Worm (Caenorhabditis elegans) whole organism, young adult: Measurements from ENCODE around the gene T01C3.11.

ENCODE experiments used
- B0261.1 ChIP-seq: sonication (generic microtip); optimal IDR thresholded peaks from 2 replicates; lab custom pipeline; 2016; ENCODE audit warnings: mild to moderate bottlenecking, missing genetic modification characterization, moderate library complexity, missing compliant biosample characterization
- B0336.3 ChIP-seq: fragments of 200-800 bp; sonication (Bioruptor generic); IDR thresholded peaks from 2 replicates; pipeline ENCODE4 v1.3.6; 2022; ENCODE audit warnings: missing genetic modification characterization, missing compliant biosample characterization
- C17E4.6 ChIP-seq: fragments of 200-800 bp; sonication (Bioruptor generic); IDR thresholded peaks from 2 replicates; pipeline ENCODE4 v1.3.6; 2022; ENCODE audit warnings: missing genetic modification reagents, missing genetic modification characterization, missing compliant biosample characterization
- F33H1.4 ChIP-seq: fragments of 200-800 bp; sonication (Bioruptor generic); IDR thresholded peaks from 2 replicates; pipeline ENCODE4 v1.3.6; 2022; ENCODE audit warnings: missing genetic modification reagents, missing genetic modification characterization, missing compliant biosample characterization
- F52B5.7 ChIP-seq: sonication (generic microtip); optimal IDR thresholded peaks from 2 replicates; lab custom pipeline; 2016; ENCODE audit warnings: mild to moderate bottlenecking, missing genetic modification characterization, missing compliant biosample characterization
- F55B11.4 ChIP-seq: sonication (generic microtip); optimal IDR thresholded peaks from 2 replicates; lab custom pipeline; 2016; ENCODE audit warnings: missing compliant biosample characterization, missing genetic modification characterization, borderline replicate concordance; ENCODE audit not compliant: insufficient read depth
- F57C9.4 ChIP-seq: sonication (generic microtip); optimal IDR thresholded peaks from 2 replicates; lab custom pipeline; 2017; ENCODE audit warnings: mild to moderate bottlenecking, missing genetic modification characterization, missing compliant biosample characterization
- K11D2.4 ChIP-seq: fragments of 200-800 bp; sonication (Bioruptor generic); IDR thresholded peaks from 2 replicates; pipeline ENCODE4 v1.3.6; 2022; ENCODE audit warnings: missing genetic modification reagents, missing genetic modification characterization, missing compliant biosample characterization
- K12H6.12 ChIP-seq: fragments of 200-800 bp; sonication (Bioruptor generic); optimal IDR thresholded peaks from 2 replicates; lab custom pipeline; 2018; ENCODE audit warnings: mild to moderate bottlenecking, missing genetic modification characterization, missing compliant biosample characterization
- T26A5.8 ChIP-seq: sonication (generic microtip); optimal IDR thresholded peaks from 2 replicates; lab custom pipeline; 2016; ENCODE audit warnings: missing genetic modification characterization, missing compliant biosample characterization
- Y53F4B.3 ChIP-seq: fragments of 200-800 bp; sonication (Bioruptor generic); IDR thresholded peaks from 2 replicates; pipeline ENCODE4 v1.3.6; 2022; ENCODE audit warnings: missing genetic modification reagents, missing genetic modification characterization, missing compliant biosample characterization
- aptf-2 ChIP-seq: fragments of 200-800 bp; sonication (Bioruptor generic); conservative IDR thresholded peaks from 2 replicates; pipeline ENCODE4 v1.3.6; 2022; ENCODE audit warnings: missing genetic modification reagents, missing genetic modification characterization, missing compliant biosample characterization
- attf-3 ChIP-seq: fragments of 200-800 bp; sonication (Bioruptor generic); conservative IDR thresholded peaks from 2 replicates; pipeline ENCODE4 v1.3.6; 2022; ENCODE audit warnings: missing genetic modification reagents, missing genetic modification characterization, missing compliant biosample characterization
- cebp-1 ChIP-seq, 2 experiments: fragments of 200-800 bp in 1 of 2; sonication (Bioruptor generic) in 1 of 2; sonication (generic microtip) in 1 of 2; IDR thresholded peaks in 1 of 2; optimal IDR thresholded peaks in 1 of 2; 2 replicates each; pipeline versions ENCODE4 v1.3.6 to Lab custom; 2017 to 2022; ENCODE audit warnings: missing compliant biosample characterization in 2 of 2, missing genetic modification characterization in 2 of 2, mild to moderate bottlenecking in 1 of 2, missing genetic modification reagents in 1 of 2, moderate library complexity in 1 of 2
- dpl-1 ChIP-seq: fragments of 150-350 bp; optimal IDR thresholded peaks from 2 replicates; lab custom pipeline; 2014; ENCODE audit warnings: missing biosample characterization, missing genetic modification reagents, missing genetic modification characterization
- ets-4 ChIP-seq: fragments of 200-800 bp; sonication (Bioruptor generic); optimal IDR thresholded peaks from 2 replicates; lab custom pipeline; 2018; ENCODE audit warnings: mild to moderate bottlenecking, missing genetic modification characterization, missing compliant biosample characterization
- gei-17 ChIP-seq: fragments of 200-800 bp; sonication (Bioruptor generic); optimal IDR thresholded peaks from 2 replicates; lab custom pipeline; 2018; ENCODE audit warnings: mild to moderate bottlenecking, missing genetic modification characterization, missing compliant biosample characterization
- him-1 ChIP-seq: sonication (generic microtip); optimal IDR thresholded peaks from 2 replicates; lab custom pipeline; 2016; ENCODE audit warnings: missing genotype, missing genetic modification reagents, missing genetic modification characterization, missing compliant biosample characterization
- hlh-12 ChIP-seq: sonication (generic microtip); optimal IDR thresholded peaks from 2 replicates; lab custom pipeline; 2016; ENCODE audit warnings: missing genetic modification characterization, missing compliant biosample characterization
- hmg-1.2 ChIP-seq: fragments of 200-800 bp; sonication (Bioruptor generic); IDR thresholded peaks from 2 replicates; pipeline ENCODE4 v1.3.6; 2022; ENCODE audit warnings: missing genetic modification reagents, missing genetic modification characterization, missing compliant biosample characterization
- lag-1 ChIP-seq: fragments of 200-800 bp; sonication (Bioruptor generic); IDR thresholded peaks from 2 replicates; pipeline ENCODE4 v1.3.6; 2022; ENCODE audit warnings: missing genetic modification reagents, missing genetic modification characterization, missing compliant biosample characterization
- let-526 ChIP-seq: fragments of 200-800 bp; sonication (Bioruptor generic); IDR thresholded peaks from 2 replicates; pipeline ENCODE4 v1.3.6; 2022; ENCODE audit warnings: missing genetic modification reagents, missing genetic modification characterization, missing compliant biosample characterization
- let-607 ChIP-seq, 2 experiments: fragments of 200-800 bp in 1 of 2; sonication (Bioruptor generic) in 1 of 2; sonication (generic microtip) in 1 of 2; optimal IDR thresholded peaks; 2 replicates each; lab custom pipeline; 2016 to 2018; ENCODE audit warnings: mild to moderate bottlenecking in 2 of 2, missing compliant biosample characterization in 2 of 2, missing genetic modification characterization in 2 of 2, moderate library complexity in 2 of 2, missing genotype in 1 of 2
- lin-26 ChIP-seq: fragments of 200-800 bp; sonication (Bioruptor generic); IDR thresholded peaks from 2 replicates; pipeline ENCODE4 v1.3.6; 2022; ENCODE audit warnings: missing genetic modification reagents, missing genetic modification characterization, missing compliant biosample characterization
- lin-40 ChIP-seq: sonication (generic microtip); optimal IDR thresholded peaks from 2 replicates; lab custom pipeline; 2016; ENCODE audit warnings: missing genetic modification characterization, mild to moderate bottlenecking, missing compliant biosample characterization, missing genotype, missing genetic modification reagents
- madf-8 ChIP-seq: fragments of 200-800 bp; sonication (Bioruptor generic); conservative IDR thresholded peaks from 2 replicates; pipeline ENCODE4 v1.3.6; 2022; ENCODE audit warnings: missing genetic modification reagents, missing genetic modification characterization, missing compliant biosample characterization
- mcd-1 ChIP-seq: fragments of 200-800 bp; sonication (Bioruptor generic); IDR thresholded peaks from 2 replicates; pipeline ENCODE4 v1.3.6; 2022; ENCODE audit warnings: missing genetic modification reagents, missing genetic modification characterization, missing compliant biosample characterization
- nfya-1 ChIP-seq: sonication (generic microtip); optimal IDR thresholded peaks from 2 replicates; lab custom pipeline; 2017; ENCODE audit warnings: antibody characterized with exemption, missing compliant biosample characterization, missing genetic modification characterization, borderline replicate concordance; ENCODE audit not compliant: insufficient read depth
- nfyb-1 ChIP-seq: fragments of 200-800 bp; sonication (Bioruptor generic); IDR thresholded peaks from 2 replicates; pipeline ENCODE4 v1.3.6; 2022; ENCODE audit warnings: missing genetic modification reagents, missing genetic modification characterization, missing compliant biosample characterization
- nhr-27 ChIP-seq: fragments of 200-800 bp; sonication (Bioruptor generic); optimal IDR thresholded peaks from 2 replicates; lab custom pipeline; 2018; ENCODE audit warnings: mild to moderate bottlenecking, missing genetic modification characterization, moderate library complexity, missing compliant biosample characterization
- nhr-80 ChIP-seq: sonication (generic microtip); optimal IDR thresholded peaks from 2 replicates; lab custom pipeline; 2016; ENCODE audit warnings: missing genetic modification characterization, missing compliant biosample characterization
- nhr-90 ChIP-seq: sonication (generic microtip); optimal IDR thresholded peaks from 2 replicates; lab custom pipeline; 2016; ENCODE audit warnings: missing genotype, mild to moderate bottlenecking, missing genetic modification characterization, missing compliant biosample characterization
- pha-4 ChIP-seq: fragments of 150-350 bp; sonication (generic microtip); optimal IDR thresholded peaks from 2 replicates; lab custom pipeline; 2014; ENCODE audit warnings: missing biosample characterization, missing genetic modification reagents, missing genetic modification characterization
- rpc-1 ChIP-seq, 2 experiments: fragments of 150-350 bp in 1 of 2; sonication (generic microtip) in 1 of 2; optimal IDR thresholded peaks; 2 replicates each; lab custom pipeline; 2014 to 2018; ENCODE audit warnings: missing biosample characterization in 1 of 2, missing genetic modification characterization in 1 of 2, missing genetic modification reagents in 1 of 2, missing genotype in 1 of 2
- snpc-1.1 ChIP-seq: sonication (generic microtip); optimal IDR thresholded peaks from 2 replicates; lab custom pipeline; 2017; ENCODE audit warnings: missing genetic modification characterization, mild to moderate bottlenecking, missing compliant biosample characterization, antibody characterized with exemption, moderate library complexity, missing genotype, missing genetic modification reagents; ENCODE audit not compliant: insufficient read depth
- snpc-1.3 ChIP-seq: sonication (generic microtip); optimal IDR thresholded peaks from 2 replicates; lab custom pipeline; 2017; ENCODE audit warnings: missing genetic modification characterization, mild to moderate bottlenecking, missing compliant biosample characterization, antibody characterized with exemption, moderate library complexity, missing genotype, missing genetic modification reagents; ENCODE audit not compliant: insufficient read depth
- snpc-4 ChIP-seq, 5 experiments: fragments of 150-350 bp in 1 of 5; sonication (generic microtip) in 4 of 5; optimal IDR thresholded peaks; 2 replicates each; lab custom pipeline; 2014 to 2018; ENCODE audit warnings: missing genetic modification characterization in 5 of 5, missing biosample characterization in 3 of 5, antibody characterized with exemption in 2 of 5, mild to moderate bottlenecking in 2 of 5, missing compliant biosample characterization in 2 of 5, missing genotype in 2 of 5, moderate library complexity in 2 of 5, missing genetic modification reagents in 1 of 5
- ztf-22 ChIP-seq: fragments of 200-800 bp; sonication (Bioruptor generic); optimal IDR thresholded peaks from 2 replicates; lab custom pipeline; 2018; ENCODE audit warnings: mild to moderate bottlenecking, missing genetic modification characterization, moderate library complexity, missing compliant biosample characterization
- ztf-26 ChIP-seq: sonication (generic microtip); optimal IDR thresholded peaks from 2 replicates; lab custom pipeline; 2017; ENCODE audit warnings: missing genetic modification characterization, missing compliant biosample characterization
- ztf-28 ChIP-seq: fragments of 200-800 bp; sonication (Bioruptor generic); IDR thresholded peaks from 2 replicates; pipeline ENCODE4 v1.3.6; 2022; ENCODE audit warnings: missing genetic modification reagents, missing genetic modification characterization, missing compliant biosample characterization
- ztf-3 ChIP-seq: fragments of 200-800 bp; sonication (Bioruptor generic); optimal IDR thresholded peaks from 2 replicates; lab custom pipeline; 2018; ENCODE audit warnings: mild to moderate bottlenecking, missing genetic modification characterization, missing compliant biosample characterization

The T01C3.11 gene

DNA sequence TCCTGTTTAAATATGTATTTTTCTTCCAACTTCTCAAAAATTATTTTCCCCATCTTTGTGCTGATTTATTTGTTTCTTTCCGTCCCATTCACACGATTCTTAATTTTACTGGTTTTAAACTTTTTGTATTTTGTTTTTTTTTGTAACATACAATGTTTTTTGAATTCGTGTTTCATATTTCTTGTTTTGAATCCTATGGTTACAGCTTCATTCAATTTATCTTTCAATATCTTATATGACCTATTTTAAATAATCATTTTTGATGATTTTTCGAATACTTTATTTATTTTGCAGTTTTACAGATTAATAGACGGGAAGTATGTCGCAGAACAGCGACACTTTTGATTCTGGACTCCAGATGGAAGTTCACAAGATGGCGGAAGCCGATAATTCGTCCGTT, 5.5 kb downstream of the T01C3.11 start, which contains the start of gene hrde-2:
Gene hrde-2, plus strand, starts transcription at position 301 of the 400 bp plus-strand sequence.
- TF ChIP-seq attf-3 (GFP tag; lab: Robert Waterston, UW) (no peak), snpc-1.3 (tag; lab: Kevin White, UChicago) (no peak), F57C9.4 (tag; lab: Kevin White, UChicago) (no peak), madf-8 (no peak), let-526 (no peak), ztf-26 (tag; lab: Kevin White, UChicago) (no peak), nfya-1 (tag; lab: Kevin White, UChicago) (no peak), lin-26 (no peak), nfyb-1 (GFP tag; lab: Robert Waterston, UW) (no peak), pha-4 (tag; lab: Kevin White, UChicago) (no peak), ztf-3 (no peak)

DNA sequence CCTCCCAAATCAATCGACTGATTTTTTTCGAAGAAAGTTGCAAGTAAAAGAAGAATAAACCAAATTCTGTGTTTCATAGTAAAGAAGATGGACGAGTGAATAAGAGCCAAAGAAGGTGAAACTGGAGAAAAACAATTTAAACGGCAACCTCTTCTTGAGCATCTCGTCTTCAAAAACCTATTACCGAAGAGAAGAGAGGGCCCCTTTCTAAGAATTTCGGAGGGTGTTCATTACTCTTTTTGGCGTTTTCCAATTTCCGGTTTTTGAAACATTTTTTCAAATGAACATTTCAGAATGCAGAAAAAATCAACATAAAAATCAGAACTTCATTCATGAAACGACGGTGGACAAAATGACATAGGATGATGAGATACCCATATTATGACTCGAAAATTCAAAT, 12.2 kb downstream of the T01C3.11 start, which contains the start of gene nmr-2:
Gene nmr-2, minus strand, starts transcription at position 101 of the 400 bp plus-strand sequence.
- TF ChIP-seq him-1 (no peak), T26A5.8 (tag; lab: Kevin White, UChicago) (no peak), gei-17 (no peak), nhr-90 (tag; lab: Kevin White, UChicago) (no peak), ztf-22 (no peak), F55B11.4 (tag; lab: Kevin White, UChicago) (no peak), F33H1.4 (GFP tag; lab: Robert Waterston, UW) (no peak), lag-1 (GFP tag; lab: Robert Waterston, UW) (no peak), F52B5.7 (no peak), K12H6.12 (no peak), nhr-27 (tag; lab: Kevin White, UChicago) (no peak), aptf-2 (GFP tag; lab: Robert Waterston, UW) (no peak), let-607 (tag; optimal IDR thresholded peaks at IDR 0.05; lab: Kevin White, UChicago) (no peak), C17E4.6 (no peak), hlh-12 (tag; lab: Kevin White, UChicago) (no peak), lin-26 (no peak), cebp-1 (GFP tag; IDR thresholded peaks at IDR 0.05; lab: Robert Waterston, UW) (no peak), cebp-1 (tag; optimal IDR thresholded peaks at IDR 0.05; lab: Kevin White, UChicago) (no peak)

DNA sequence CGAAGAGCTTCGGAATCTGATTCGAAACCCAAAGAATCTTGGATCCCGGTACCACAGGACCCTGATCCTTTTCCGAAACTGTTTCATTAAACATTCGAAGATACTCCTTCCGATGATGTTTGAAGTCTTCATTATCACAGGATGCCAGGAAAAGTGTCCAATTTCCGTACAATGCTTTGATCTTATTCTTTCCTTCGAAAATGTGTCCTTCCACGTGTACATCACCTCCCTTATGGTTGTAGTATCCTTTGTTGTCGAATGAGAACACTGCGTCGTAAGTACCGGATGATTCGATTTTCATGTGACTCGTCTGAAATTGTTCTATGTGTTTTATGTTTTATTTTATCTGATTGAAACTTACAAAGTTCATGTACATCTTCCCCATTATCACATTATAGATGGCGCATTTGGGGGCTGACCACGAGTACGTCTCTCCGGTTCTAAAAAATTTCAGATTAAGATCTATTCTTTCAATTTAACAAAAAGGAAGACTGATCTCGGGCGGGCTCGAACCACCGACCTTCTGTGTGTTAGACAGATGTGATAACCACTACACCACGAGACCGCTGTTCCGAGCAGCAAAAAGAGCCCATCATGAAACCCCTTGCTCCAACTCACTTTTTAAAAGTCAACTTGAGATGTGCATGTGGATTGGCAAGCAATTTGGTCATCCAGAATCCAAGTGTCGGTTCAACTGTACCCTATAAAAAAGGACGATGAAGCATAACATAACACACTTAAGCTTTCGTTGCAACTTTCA, 13.4 kb downstream of the T01C3.11 start:
- TF ChIP-seq T26A5.8 (tag; lab: Kevin White, UChicago) (no peak), dpl-1 (no peak), cebp-1 (GFP tag; IDR thresholded peaks at IDR 0.05; lab: Robert Waterston, UW) (no peak), cebp-1 (tag; optimal IDR thresholded peaks at IDR 0.05; lab: Kevin White, UChicago) (peak; percentile 13), hmg-1.2 (GFP tag; lab: Robert Waterston, UW) (peak; percentile 46), B0261.1 (tag; lab: Kevin White, UChicago) (peak; percentile 76), nhr-80 (peak; percentile 9), Y53F4B.3 (GFP tag; lab: Robert Waterston, UW) (0 out of 2 replicates have a peak, but pooled peaks have one; percentile 40), lin-26 (peak; percentile 61; the same call in 1 of the 2 replicates), nhr-90 (tag; lab: Kevin White, UChicago) (no peak), lin-40 (no peak), K11D2.4 (GFP tag; lab: Robert Waterston, UW) (no peak), ztf-28 (no peak), snpc-4 (GFP tag; optimal IDR thresholded peaks at IDR 0.05; lab: Kevin White, UChicago) (no peak), snpc-4 (tag; optimal IDR thresholded peaks at IDR 0.05; lab: Kevin White, UChicago) (peak in 1 of 4 experiments; percentile 59), ets-4 (GFP tag; lab: Kevin White, UChicago) (no peak), mcd-1 (GFP tag; lab: Robert Waterston, UW) (0 out of 2 replicates have a peak, but pooled peaks have one; percentile 34), B0336.3 (GFP tag; lab: Robert Waterston, UW) (0 out of 2 replicates have a peak, but pooled peaks have one; percentile 38), snpc-1.1 (no peak), nfyb-1 (GFP tag; lab: Robert Waterston, UW) (0 out of 2 replicates have a peak, but pooled peaks have one; percentile 62), rpc-1 (optimal IDR thresholded peaks at IDR 0.05; lab: Kevin White, UChicago) (peak; percentile 53), rpc-1 (tag; optimal IDR thresholded peaks at IDR 0.05; lab: Kevin White, UChicago) (peak; percentile 70)
